ENCODE assay signal across 2 fruit fly cellular contexts in genomic region chr3R:19101267-19101840, dm6.
TF ChIP-seq lines count a peak whose summit lies in the region.

No protein-coding gene starts in this region.

- TF ChIP-seq CTCF in whole organism, embryonic (GFP tag; optimal IDR thresholded peaks at IDR 0.05; lab: Kevin White, UChicago): no peak

TF ChIP-seq in whole organism, embryonic, 481 proteins besides CTCF, POLR2A, EP300 and RAD21:
- TF ChIP-seq Mrtf (GFP tag; IDR thresholded peaks at IDR 0.05; lab: Robert Waterston, UW) (no peak), Dp (GFP tag; optimal IDR thresholded peaks at IDR 0.05; lab: Kevin White, UChicago) (no peak), CG6689 (GFP tag; IDR thresholded peaks at IDR 0.05; lab: Robert Waterston, UW) (no peak), NC2β (GFP tag; optimal IDR thresholded peaks at IDR 0.05; lab: Kevin White, UChicago) (no peak), Bteb2 (GFP tag; optimal IDR thresholded peaks at IDR 0.05; lab: Kevin White, UChicago) (no peak), maf-S (GFP tag; optimal IDR thresholded peaks at IDR 0.05; lab: Kevin White, UChicago) (no peak), CG12769 (tag; optimal IDR thresholded peaks at IDR 0.05; lab: Kevin White, UChicago) (no peak), unpg (GFP tag; optimal IDR thresholded peaks at IDR 0.05; lab: Kevin White, UChicago) (no peak), klu (GFP tag; IDR thresholded peaks at IDR 0.05; lab: Robert Waterston, UW) (no peak), CkIIα-i1 (GFP tag; IDR thresholded peaks at IDR 0.05; lab: Robert Waterston, UW) (no peak), her (GFP tag; optimal IDR thresholded peaks at IDR 0.05; lab: Kevin White, UChicago) (no peak), tup (GFP tag; optimal IDR thresholded peaks at IDR 0.05; lab: Kevin White, UChicago) (no peak), dpn (GFP tag; optimal IDR thresholded peaks at IDR 0.05; lab: Kevin White, UChicago) (no peak), Bgb (GFP tag; IDR thresholded peaks at IDR 0.05; lab: Robert Waterston, UW; ENCODE audit: partially characterized antibody) (no peak), MTF-1 (GFP tag; optimal IDR thresholded peaks at IDR 0.05; lab: Kevin White, UChicago; ENCODE audit: borderline replicate concordance) (no peak), nerfin-1 (tag; optimal IDR thresholded peaks at IDR 0.05; lab: Kevin White, UChicago) (no peak), gro (GFP tag; optimal IDR thresholded peaks at IDR 0.05; lab: Kevin White, UChicago) (no peak), schlank (tag; optimal IDR thresholded peaks at IDR 0.05; lab: Kevin White, UChicago) (no peak), CG30403 (GFP tag; optimal IDR thresholded peaks at IDR 0.05; lab: Kevin White, UChicago) (no peak), CG8359 (GFP tag; optimal IDR thresholded peaks at IDR 0.05; lab: Kevin White, UChicago; ENCODE audit: borderline replicate concordance) (peak; percentile 96), Atf6 (GFP tag; IDR thresholded peaks at IDR 0.05; lab: Robert Waterston, UW) (no peak), Awh (GFP tag; IDR thresholded peaks at IDR 0.05; lab: Robert Waterston, UW) (0 out of 2 replicates have a peak, but pooled peaks have one; percentile 19), CoRest (tag; optimal IDR thresholded peaks at IDR 0.05; lab: Kevin White, UChicago) (no peak), lov (optimal IDR thresholded peaks at IDR 0.05; lab: Kevin White, UChicago) (no peak), lov (GFP tag; IDR thresholded peaks at IDR 0.05; lab: Robert Waterston, UW) (no peak), zfh1 (GFP tag; IDR thresholded peaks at IDR 0.05; lab: Robert Waterston, UW) (0 out of 3 replicates have a peak, but pooled peaks have one; percentile 24), Hr78 (GFP tag; optimal IDR thresholded peaks at IDR 0.05; lab: Kevin White, UChicago) (peak in 1 of 2 experiments; percentile 72), CG15514 (GFP tag; optimal IDR thresholded peaks at IDR 0.05; lab: Kevin White, UChicago) (no peak), Pdp1 (GFP tag; optimal IDR thresholded peaks at IDR 0.05; lab: Kevin White, UChicago) (peak in 1 of 2 experiments; percentile 71)

TF ChIP-seq in whole organism, prepupa, 60 proteins besides CTCF, POLR2A, EP300 and RAD21:
- TF ChIP-seq svp (GFP tag; lab: Kevin White, UChicago) (peak; percentile 80), Sox14 (GFP tag; optimal IDR thresholded peaks at IDR 0.05; lab: Kevin White, UChicago) (no peak)
